Worm (Caenorhabditis elegans) whole organism, L1 larva: ENCODE data around the gene sru-28.
A peak's percentile ranks its signal among the peaks of the same experiment; 100 is the strongest.

Experiments used
- C16A3.4 ChIP-seq: fragments of 150-350 bp; optimal IDR thresholded peaks from 2 replicates; lab custom pipeline; 2014; ENCODE audit warnings: missing biosample characterization, missing genetic modification characterization
- F16B12.6 ChIP-seq: fragments of 150-350 bp; optimal IDR thresholded peaks from 2 replicates; lab custom pipeline; 2014; ENCODE audit warnings: missing biosample characterization, missing genetic modification characterization
- aha-1 ChIP-seq: fragments of 150-350 bp; optimal IDR thresholded peaks from 2 replicates; lab custom pipeline; 2014; ENCODE audit warnings: missing biosample characterization, missing genetic modification characterization
- ama-1 ChIP-seq: fragments of 150-350 bp; optimal IDR thresholded peaks from 2 replicates; lab custom pipeline; 2014
- blmp-1 ChIP-seq: fragments of 150-350 bp; optimal IDR thresholded peaks from 2 replicates; lab custom pipeline; 2014; ENCODE audit warnings: missing biosample characterization, missing genetic modification characterization
- ceh-82 ChIP-seq, 3 experiments: fragments of 150-350 bp in 1 of 3; sonication (generic microtip) in 2 of 3; optimal IDR thresholded peaks; 2 replicates each; lab custom pipeline; 2014 to 2017; ENCODE audit warnings: missing biosample characterization in 3 of 3, missing genetic modification characterization in 3 of 3
- ceh-88 ChIP-seq: fragments of 200-800 bp; sonication (Bioruptor generic); IDR thresholded peaks from 2 replicates; pipeline ENCODE4 v1.3.6; 2022; ENCODE audit warnings: missing genetic modification characterization, missing compliant biosample characterization
- ceh-90 ChIP-seq: sonication (generic microtip); optimal IDR thresholded peaks from 2 replicates; lab custom pipeline; 2016; ENCODE audit warnings: missing genetic modification characterization, missing compliant biosample characterization
- ces-1 ChIP-seq: fragments of 150-350 bp; optimal IDR thresholded peaks from 2 replicates; lab custom pipeline; 2014; ENCODE audit warnings: missing biosample characterization, missing genetic modification reagents, missing genetic modification characterization
- dsc-1 ChIP-seq: sonication (generic microtip); optimal IDR thresholded peaks from 2 replicates; lab custom pipeline; 2016; ENCODE audit warnings: mild to moderate bottlenecking, missing genetic modification characterization, missing compliant biosample characterization
- efl-3 ChIP-seq: fragments of 200-800 bp; sonication (Bioruptor generic); optimal IDR thresholded peaks from 2 replicates; lab custom pipeline; 2018; ENCODE audit warnings: mild to moderate bottlenecking, missing genetic modification characterization, missing compliant biosample characterization
- elt-2 ChIP-seq: sonication (generic microtip); optimal IDR thresholded peaks from 2 replicates; lab custom pipeline; 2016; ENCODE audit warnings: missing genetic modification characterization, mild to moderate bottlenecking, inconsistent platforms, missing compliant biosample characterization, missing genetic modification reagents
- elt-3 ChIP-seq, 6 experiments: fragments of 150-350 bp in 1 of 6; sonication (generic microtip); optimal IDR thresholded peaks; 2 replicates each; lab custom pipeline; 2017 to 2018; ENCODE audit warnings: missing biosample characterization in 6 of 6, missing genetic modification characterization in 6 of 6, inconsistent platforms in 1 of 6
- fkh-10 ChIP-seq: sonication (generic microtip); optimal IDR thresholded peaks from 2 replicates; lab custom pipeline; 2017; ENCODE audit warnings: missing biosample characterization, missing genetic modification reagents, missing genetic modification characterization
- fkh-4 ChIP-seq: sonication (generic microtip); optimal IDR thresholded peaks from 2 replicates; lab custom pipeline; 2016; ENCODE audit warnings: missing compliant biosample characterization, missing genetic modification characterization, borderline replicate concordance
- grh-1 ChIP-seq: fragments of 200-800 bp; sonication (Bioruptor generic); IDR thresholded peaks from 2 replicates; pipeline ENCODE4 v1.3.6; 2022; ENCODE audit warnings: missing genetic modification reagents, missing genetic modification characterization, missing compliant biosample characterization
- hlh-4 ChIP-seq: sonication (generic microtip); optimal IDR thresholded peaks from 2 replicates; lab custom pipeline; 2016; ENCODE audit warnings: mild to moderate bottlenecking, missing genetic modification characterization, missing compliant biosample characterization
- jun-1 ChIP-seq: fragments of 150-350 bp; optimal IDR thresholded peaks from 2 replicates; lab custom pipeline; 2014; ENCODE audit warnings: missing biosample characterization, missing genetic modification reagents, missing genetic modification characterization
- lin-14 ChIP-seq: fragments of 200-800 bp; sonication (Bioruptor generic); optimal IDR thresholded peaks from 2 replicates; lab custom pipeline; 2018; ENCODE audit warnings: mild to moderate bottlenecking, missing genetic modification characterization, moderate library complexity, missing compliant biosample characterization
- lin-35 ChIP-seq, 2 experiments: fragments of 150-350 bp; optimal IDR thresholded peaks; 2 replicates each; lab custom pipeline; 2014; ENCODE audit warnings: missing biosample characterization in 2 of 2, missing genetic modification characterization in 2 of 2, missing genetic modification reagents in 2 of 2
- lir-3 ChIP-seq: sonication (generic microtip); optimal IDR thresholded peaks from 2 replicates; lab custom pipeline; 2016; ENCODE audit warnings: mild to moderate bottlenecking, missing genetic modification characterization, moderate library complexity, missing compliant biosample characterization; ENCODE audit not compliant: poor library complexity
- lsy-2 ChIP-seq, 2 experiments: fragments of 150-350 bp; optimal IDR thresholded peaks; 2 replicates each; lab custom pipeline; 2014; ENCODE audit warnings: missing biosample characterization in 2 of 2, missing genetic modification characterization in 2 of 2
- mab-9 ChIP-seq: fragments of 200-800 bp; sonication (Bioruptor generic); IDR thresholded peaks from 2 replicates; pipeline ENCODE4 v1.3.6; 2022; ENCODE audit warnings: missing genetic modification reagents, missing genetic modification characterization, missing compliant biosample characterization
- mep-1 ChIP-seq: fragments of 150-350 bp; optimal IDR thresholded peaks from 2 replicates; lab custom pipeline; 2014; ENCODE audit warnings: missing biosample characterization, missing genetic modification characterization
- nhr-12 ChIP-seq: sonication (generic microtip); optimal IDR thresholded peaks from 2 replicates; lab custom pipeline; 2017; ENCODE audit warnings: missing biosample characterization, missing genetic modification characterization
- nhr-19 ChIP-seq: fragments of 200-800 bp; sonication (Bioruptor generic); conservative IDR thresholded peaks from 2 replicates; pipeline ENCODE4 v1.3.6; 2022; ENCODE audit warnings: missing genetic modification characterization, missing compliant biosample characterization
- nhr-47 ChIP-seq: sonication (generic microtip); optimal IDR thresholded peaks from 2 replicates; lab custom pipeline; 2016; ENCODE audit warnings: mild to moderate bottlenecking, missing genetic modification characterization, moderate library complexity, missing compliant biosample characterization
- nhr-71 ChIP-seq: sonication (generic microtip); optimal IDR thresholded peaks from 2 replicates; lab custom pipeline; 2016; ENCODE audit warnings: mild to moderate bottlenecking, missing genetic modification characterization, moderate library complexity, missing compliant biosample characterization
- nhr-76 ChIP-seq: sonication (generic microtip); optimal IDR thresholded peaks from 2 replicates; lab custom pipeline; 2017; ENCODE audit warnings: missing biosample characterization, missing genetic modification characterization
- nhr-84 ChIP-seq: sonication (generic microtip); optimal IDR thresholded peaks from 2 replicates; lab custom pipeline; 2017; ENCODE audit warnings: missing biosample characterization, missing genetic modification characterization
- nhr-85 ChIP-seq: sonication (generic microtip); peaks from one replicate; lab custom pipeline; 2016; ENCODE audit warnings: missing genetic modification characterization, inconsistent platforms, missing compliant biosample characterization
- pax-3 ChIP-seq: fragments of 200-800 bp; sonication (Bioruptor generic); optimal IDR thresholded peaks from 2 replicates; lab custom pipeline; 2018; ENCODE audit warnings: mild to moderate bottlenecking, missing genetic modification characterization, moderate library complexity, missing compliant biosample characterization
- pqm-1 ChIP-seq: sonication (generic microtip); optimal IDR thresholded peaks from 3 replicates; lab custom pipeline; 2017; ENCODE audit warnings: missing biosample characterization, missing genetic modification characterization
- rnt-1 ChIP-seq: sonication (generic microtip); optimal IDR thresholded peaks from 2 replicates; lab custom pipeline; 2016; ENCODE audit warnings: mild to moderate bottlenecking, missing genetic modification characterization, moderate library complexity, missing compliant biosample characterization
- skn-1 ChIP-seq: fragments of 150-350 bp; optimal IDR thresholded peaks from 2 replicates; lab custom pipeline; 2014; ENCODE audit warnings: missing biosample characterization, missing genetic modification characterization
- snpc-4 ChIP-seq: fragments of 150-350 bp; optimal IDR thresholded peaks from 2 replicates; lab custom pipeline; 2014; ENCODE audit warnings: missing biosample characterization, missing genetic modification characterization
- snu-23 ChIP-seq: sonication (generic microtip); optimal IDR thresholded peaks from 2 replicates; lab custom pipeline; 2016; ENCODE audit warnings: missing genetic modification characterization, missing compliant biosample characterization
- sox-4 ChIP-seq: sonication (generic microtip); optimal IDR thresholded peaks from 2 replicates; lab custom pipeline; 2016; ENCODE audit warnings: missing genetic modification characterization, missing compliant biosample characterization
- swsn-7 ChIP-seq: sonication (generic microtip); optimal IDR thresholded peaks from 2 replicates; lab custom pipeline; 2016; ENCODE audit warnings: missing genetic modification characterization, missing compliant biosample characterization
- tlp-1 ChIP-seq: fragments of 150-350 bp; optimal IDR thresholded peaks from 2 replicates; lab custom pipeline; 2014; ENCODE audit warnings: missing biosample characterization, missing genetic modification characterization
- unc-130 ChIP-seq: fragments of 150-350 bp; optimal IDR thresholded peaks from 2 replicates; lab custom pipeline; 2017; ENCODE audit warnings: missing biosample characterization, missing genetic modification characterization, inconsistent platforms
- unc-30 ChIP-seq: sonication (generic microtip); optimal IDR thresholded peaks from 2 replicates; lab custom pipeline; 2017; ENCODE audit warnings: missing biosample characterization, missing genetic modification characterization
- unc-62 ChIP-seq: fragments of 150-350 bp; optimal IDR thresholded peaks from 2 replicates; lab custom pipeline; 2014; ENCODE audit warnings: missing biosample characterization, missing genetic modification reagents, missing genetic modification characterization
- unc-98 ChIP-seq: fragments of 200-800 bp; sonication (Bioruptor generic); IDR thresholded peaks from 2 replicates; pipeline ENCODE4 v1.3.6; 2022; ENCODE audit warnings: missing genetic modification characterization, missing compliant biosample characterization
- xbp-1 ChIP-seq: sonication (generic microtip); optimal IDR thresholded peaks from 2 replicates; lab custom pipeline; 2016; ENCODE audit warnings: missing genetic modification characterization, missing compliant biosample characterization
- zip-4 ChIP-seq: fragments of 200-800 bp; sonication (Bioruptor generic); optimal IDR thresholded peaks from 2 replicates; lab custom pipeline; 2018; ENCODE audit warnings: mild to moderate bottlenecking, missing genetic modification characterization, moderate library complexity, missing compliant biosample characterization
- ztf-4 ChIP-seq: fragments of 150-350 bp; optimal IDR thresholded peaks from 2 replicates; lab custom pipeline; 2014; ENCODE audit warnings: missing biosample characterization, missing genetic modification characterization

The sru-28 gene

DNA sequence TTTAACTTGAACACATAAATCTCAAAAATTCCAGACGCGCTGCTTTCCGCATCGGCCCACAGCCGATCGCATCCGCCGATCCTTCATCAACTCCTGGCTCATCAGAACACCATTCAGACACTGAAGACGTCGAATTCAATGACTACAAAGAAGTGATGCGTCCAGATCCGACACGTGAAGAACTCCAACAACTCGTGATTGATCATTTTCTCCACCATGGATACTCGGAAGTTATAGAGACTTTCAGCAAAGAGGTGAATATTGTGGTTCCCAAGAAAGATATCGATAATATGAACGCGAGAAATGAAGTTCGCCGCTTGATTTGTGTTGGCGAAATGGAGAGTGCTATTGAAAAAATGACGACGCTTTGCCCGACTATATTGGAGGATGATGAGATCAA, 37.2 kb upstream of the sru-28 start:
- no peak for TF ChIP-seq unc-130 (tag; lab: Kevin White, UChicago)
- no peak for TF ChIP-seq F16B12.6 (tag; lab: Kevin White, UChicago)
- TF ChIP-seq lir-3 (tag; lab: Kevin White, UChicago) = no peak
- no peak for TF ChIP-seq ceh-82 (tag; optimal IDR thresholded peaks at IDR 0.05; lab: Kevin White, UChicago)
- TF ChIP-seq lsy-2 (tag; optimal IDR thresholded peaks at IDR 0.05; lab: Kevin White, UChicago) = no peak
- TF ChIP-seq skn-1 (tag; lab: Kevin White, UChicago) = no peak
- TF ChIP-seq nhr-71 (tag; lab: Kevin White, UChicago) = no peak
- TF ChIP-seq pqm-1 (tag; lab: Kevin White, UChicago) = no peak
- TF ChIP-seq xbp-1 (tag; lab: Kevin White, UChicago) = no peak
- TF ChIP-seq tlp-1 (tag; lab: Kevin White, UChicago) = no peak
- TF ChIP-seq dsc-1 (tag; lab: Kevin White, UChicago) = no peak
- no peak for TF ChIP-seq efl-3 (GFP tag; lab: Kevin White, UChicago)
- TF ChIP-seq mep-1 (tag; lab: Kevin White, UChicago) = no peak
- no peak for TF ChIP-seq nhr-85 (tag; lab: Kevin White, UChicago)
- no peak for TF ChIP-seq unc-62 (GFP tag; lab: Kevin White, UChicago)
- TF ChIP-seq pax-3 (tag; lab: Kevin White, UChicago) = no peak
- no peak for TF ChIP-seq sox-4 (tag; lab: Kevin White, UChicago)

DNA sequence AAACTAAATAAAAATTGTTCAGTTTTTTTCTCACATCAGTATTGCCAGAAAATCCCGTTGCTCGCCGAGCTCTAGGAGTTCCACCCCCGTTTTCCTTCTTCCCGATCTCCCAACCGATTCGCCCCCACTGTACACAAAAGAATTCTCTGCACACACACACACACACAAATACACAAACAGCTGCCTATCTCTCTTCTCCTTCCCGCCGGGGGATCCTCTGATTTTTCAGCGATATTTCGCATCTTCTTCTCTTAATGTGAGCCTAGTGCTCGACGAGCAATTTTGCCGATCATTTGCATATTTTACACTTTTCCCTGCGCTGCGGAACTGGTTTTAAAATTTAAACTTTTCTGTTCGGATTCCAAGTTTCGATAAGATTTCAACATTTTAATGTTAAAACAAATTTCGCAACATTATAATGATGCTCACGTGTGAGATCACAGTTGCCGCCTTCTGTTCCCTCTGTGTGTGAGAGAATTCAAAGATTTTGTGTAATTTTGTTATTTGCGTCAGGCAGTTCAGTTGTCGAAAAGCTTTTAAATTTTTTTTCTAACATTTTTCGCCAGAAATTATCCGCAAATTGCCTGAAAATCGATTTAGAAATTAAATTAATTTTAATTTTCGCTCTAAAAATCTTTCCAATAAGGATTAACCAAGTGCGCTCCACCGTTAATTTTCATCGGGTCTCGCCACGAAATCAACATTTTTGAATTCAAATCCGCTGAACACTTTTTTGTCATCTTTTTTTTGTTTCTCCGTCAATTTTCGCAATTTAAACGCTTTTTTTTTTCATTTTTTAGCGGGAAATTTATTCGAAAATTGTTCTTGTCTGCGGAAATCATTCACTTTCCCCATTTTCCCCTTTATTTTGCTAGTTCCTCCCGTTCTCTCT, 34.8 kb upstream of the sru-28 start:
- TF ChIP-seq skn-1 (tag; lab: Kevin White, UChicago) (peak; percentile 85), blmp-1 (tag; lab: Kevin White, UChicago) (peak; percentile 61), efl-3 (GFP tag; lab: Kevin White, UChicago) (no peak), swsn-7 (tag; lab: Kevin White, UChicago) (peak; percentile 71), nhr-19 (GFP tag; lab: Robert Waterston, UW) (peak; percentile 60), nhr-84 (tag; lab: Kevin White, UChicago) (no peak), rnt-1 (tag; lab: Kevin White, UChicago) (peak; percentile 41), zip-4 (peak; percentile 21), snpc-4 (tag; lab: Kevin White, UChicago) (no peak), nhr-12 (tag; lab: Kevin White, UChicago) (no peak), aha-1 (tag; lab: Kevin White, UChicago) (no peak), jun-1 (tag; lab: Kevin White, UChicago) (peak; percentile 46), unc-98 (GFP tag; lab: Robert Waterston, UW) (no peak), ces-1 (no peak), nhr-76 (tag; lab: Kevin White, UChicago) (no peak), ceh-90 (tag; lab: Kevin White, UChicago) (no peak), lsy-2 (tag; optimal IDR thresholded peaks at IDR 0.05; lab: Kevin White, UChicago) (peak; percentile 80 to 90), nhr-47 (tag; lab: Kevin White, UChicago) (peak; percentile 83), mab-9 (GFP tag; lab: Robert Waterston, UW) (no peak), snu-23 (GFP tag; lab: Kevin White, UChicago) (peak; percentile 79), nhr-71 (tag; lab: Kevin White, UChicago) (peak; percentile 80), C16A3.4 (peak; percentile 72), nhr-85 (tag; lab: Kevin White, UChicago) (peak; percentile 83), pqm-1 (tag; lab: Kevin White, UChicago) (no peak), fkh-4 (tag; lab: Kevin White, UChicago) (no peak), hlh-4 (tag; lab: Kevin White, UChicago) (no peak), ama-1 (lab: Kevin White, UChicago) (no peak), lir-3 (tag; lab: Kevin White, UChicago) (no peak), grh-1 (GFP tag; lab: Robert Waterston, UW) (no peak), sox-4 (tag; lab: Kevin White, UChicago) (no peak), elt-3 (tag; optimal IDR thresholded peaks at IDR 0.05; lab: Kevin White, UChicago) (peak in 2 of 6 experiments; percentile 41 to 53), unc-62 (GFP tag; lab: Kevin White, UChicago) (no peak), ztf-4 (tag; lab: Kevin White, UChicago) (no peak), tlp-1 (tag; lab: Kevin White, UChicago) (no peak), elt-2 (no peak), unc-30 (tag; lab: Kevin White, UChicago) (peak; percentile 50), ceh-88 (peak; percentile 43; the same call in 1 of the 2 replicates), fkh-10 (GFP tag; lab: Kevin White, UChicago) (peak; percentile 31), lin-35 (GFP tag; optimal IDR thresholded peaks at IDR 0.05; lab: Kevin White, UChicago) (peak; percentile 94 to 95), lin-14 (GFP tag; lab: Kevin White, UChicago) (peak; percentile 89), dsc-1 (tag; lab: Kevin White, UChicago) (peak; percentile 69)
